Fruit fly (Drosophila melanogaster): ENCODE data around the gene Vps16A.

Vps16A gene

DNA sequence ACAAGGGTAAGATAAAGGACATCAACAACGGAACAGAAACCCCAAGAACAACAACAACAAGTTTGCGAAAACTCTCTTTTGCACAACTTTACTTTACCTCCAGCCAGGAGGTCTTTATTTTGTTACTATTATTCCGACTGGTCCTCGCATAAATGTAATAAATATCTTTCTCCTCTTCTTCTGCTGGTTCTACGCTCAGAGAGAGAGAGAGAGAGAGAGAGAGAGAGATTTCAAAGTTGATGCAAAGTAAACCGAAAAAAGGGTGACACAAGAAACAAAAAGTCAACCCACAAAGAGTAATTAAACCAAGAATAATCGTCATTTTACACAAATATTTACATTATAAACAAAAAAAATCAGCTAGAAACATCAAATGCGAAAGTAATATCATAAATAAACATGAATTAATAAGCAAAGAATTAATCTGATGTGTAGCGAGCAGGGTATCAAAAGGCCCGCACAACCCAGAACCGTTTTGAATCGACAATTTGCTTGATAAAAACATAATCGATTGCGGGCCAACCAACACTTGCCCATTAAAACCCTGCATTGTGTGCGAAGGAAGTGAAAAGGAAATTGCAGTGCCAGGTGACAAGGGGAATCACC, 36.7 kb upstream of the Vps16A start (continued):
- TF ChIP-seq CG2120 (GFP tag; optimal IDR thresholded peaks at IDR 0.05): peak; percentile 38
- no peak for TF ChIP-seq mirr (GFP tag; optimal IDR thresholded peaks at IDR 0.05)
- peak; percentile 28 for TF ChIP-seq CG18262 (tag; optimal IDR thresholded peaks at IDR 0.05)
- peak; percentile 37 for TF ChIP-seq dmrt11E (tag; optimal IDR thresholded peaks at IDR 0.05)
- TF ChIP-seq grau (tag; optimal IDR thresholded peaks at IDR 0.05): peak; percentile 4
- TF ChIP-seq odd (GFP tag; optimal IDR thresholded peaks at IDR 0.05): no peak
- TF ChIP-seq Hsf (GFP tag; optimal IDR thresholded peaks at IDR 0.05): peak; percentile 24
- TF ChIP-seq D19B (GFP tag; optimal IDR thresholded peaks at IDR 0.05): peak; percentile 89
- TF ChIP-seq HLHmδ (GFP tag; optimal IDR thresholded peaks at IDR 0.05): no peak
- TF ChIP-seq Med (GFP tag): peak; percentile 56
- TF ChIP-seq CG7556 (GFP tag; optimal IDR thresholded peaks at IDR 0.05): peak; percentile 2
- TF ChIP-seq CkIIα-i1 (GFP tag; IDR thresholded peaks at IDR 0.05): no peak
- TF ChIP-seq cad (GFP tag; optimal IDR thresholded peaks at IDR 0.05): no peak
- TF ChIP-seq CG11093 (GFP tag; IDR thresholded peaks at IDR 0.05): no peak
- TF ChIP-seq CG2678 (tag; optimal IDR thresholded peaks at IDR 0.05): peak; percentile 35
- no peak for TF ChIP-seq CG2875 (GFP tag; optimal IDR thresholded peaks at IDR 0.05)
- 0 out of 2 replicates have a peak, but pooled peaks have one; percentile 36 for TF ChIP-seq CG6689 (GFP tag; IDR thresholded peaks at IDR 0.05)
- TF ChIP-seq CG31388 (GFP tag; optimal IDR thresholded peaks at IDR 0.05): no peak
- peak; percentile 9 for TF ChIP-seq ewg (GFP tag; optimal IDR thresholded peaks at IDR 0.05)
- TF ChIP-seq az2 (GFP tag; optimal IDR thresholded peaks at IDR 0.05): peak; percentile 25
- TF ChIP-seq Asciz (GFP tag; optimal IDR thresholded peaks at IDR 0.05): peak; percentile 22
- TF ChIP-seq pros (GFP tag; optimal IDR thresholded peaks at IDR 0.05): no peak
- TF ChIP-seq CG3281 (GFP tag; optimal IDR thresholded peaks at IDR 0.05): peak; percentile 11
- no peak for TF ChIP-seq CG12299 (tag; optimal IDR thresholded peaks at IDR 0.05)
- TF ChIP-seq gem (tag; optimal IDR thresholded peaks at IDR 0.05): peak; percentile 59
- peak; percentile 69 for TF ChIP-seq CG17385 (GFP tag; optimal IDR thresholded peaks at IDR 0.05)
- peak; percentile 25 for TF ChIP-seq CG10979 (tag; optimal IDR thresholded peaks at IDR 0.05)
- peak in 1 of 2 experiments; percentile 43 for TF ChIP-seq bsh (GFP tag; optimal IDR thresholded peaks at IDR 0.05)
- peak; percentile 3 for TF ChIP-seq ATbp (GFP tag; optimal IDR thresholded peaks at IDR 0.05)
- TF ChIP-seq CG17361 (GFP tag; IDR thresholded peaks at IDR 0.05): 0 out of 3 replicates have a peak, but pooled peaks have one; percentile 10
- no peak for TF ChIP-seq hkb (optimal IDR thresholded peaks at IDR 0.05)
- peak; percentile 37; the same call in 1 of the 2 replicates for TF ChIP-seq hkb (GFP tag; IDR thresholded peaks at IDR 0.05)
- TF ChIP-seq CG10959 (GFP tag; IDR thresholded peaks at IDR 0.05): no peak
- TF ChIP-seq slbo (GFP tag; IDR thresholded peaks at IDR 0.05): peak; percentile 10; the same call in 1 of the 2 replicates
- TF ChIP-seq CG3838 (GFP tag; optimal IDR thresholded peaks at IDR 0.05): no peak
- peak; percentile 65 for TF ChIP-seq row (GFP tag; IDR thresholded peaks at IDR 0.05)
- TF ChIP-seq bab2 (GFP tag; optimal IDR thresholded peaks at IDR 0.05): peak; percentile 16
- TF ChIP-seq Pdp1 (GFP tag; optimal IDR thresholded peaks at IDR 0.05): peak in 1 of 2 experiments; percentile 14
- peak; percentile 12 for TF ChIP-seq lilli (GFP tag; optimal IDR thresholded peaks at IDR 0.05)
- peak; percentile 24 for TF ChIP-seq CG17359 (tag; optimal IDR thresholded peaks at IDR 0.05)
- TF ChIP-seq bcd (GFP tag; optimal IDR thresholded peaks at IDR 0.05): peak; percentile 6
- TF ChIP-seq Oli (tag; optimal IDR thresholded peaks at IDR 0.05): peak; percentile 27
- peak; percentile 0 for TF ChIP-seq gsb-n (tag; optimal IDR thresholded peaks at IDR 0.05)
- TF ChIP-seq Hr51 (GFP tag; optimal IDR thresholded peaks at IDR 0.05): peak in 1 of 2 experiments; percentile 18
- TF ChIP-seq CG12391 (tag; optimal IDR thresholded peaks at IDR 0.05): peak; percentile 26
- peak; percentile 22 for TF ChIP-seq phol (tag; optimal IDR thresholded peaks at IDR 0.05)
